Fruit fly (Drosophila melanogaster): ENCODE data around the gene Mvb12.

dm6 chrX:18125520-18125919, 24.4 kb upstream of the Mvb12 start:
- TF ChIP-seq rn (GFP tag; IDR thresholded peaks at IDR 0.05) (no peak), Pif1B (GFP tag; optimal IDR thresholded peaks at IDR 0.05) (no peak), CG8159 (tag; optimal IDR thresholded peaks at IDR 0.05) (no peak), CG34367 (tag; optimal IDR thresholded peaks at IDR 0.05) (no peak), CG4496 (GFP tag; IDR thresholded peaks at IDR 0.05) (no peak)

Measured in whole organism, pupa.